Worm (Caenorhabditis elegans) whole organism, L2 larva: Measurements from ENCODE around the gene acdh-7.

Experiments
- C34F6.9 ChIP-seq: fragments of 150-350 bp; optimal IDR thresholded peaks from 2 replicates; lab custom pipeline; 2014; ENCODE audit warnings: missing biosample characterization, missing genetic modification characterization
- F13H6.1 ChIP-seq: sonication (generic microtip); optimal IDR thresholded peaks from 2 replicates; lab custom pipeline; 2016; ENCODE audit warnings: missing genetic modification characterization, missing compliant biosample characterization
- Y55F3AM.14 ChIP-seq: fragments of 200-800 bp; sonication (Bioruptor generic); optimal IDR thresholded peaks from 2 replicates; lab custom pipeline; 2018; ENCODE audit warnings: mild to moderate bottlenecking, missing genetic modification characterization, missing compliant biosample characterization
- ZK546.5 ChIP-seq: sonication (generic microtip); optimal IDR thresholded peaks from 2 replicates; lab custom pipeline; 2017; ENCODE audit warnings: missing biosample characterization, missing genetic modification characterization
- alr-1 ChIP-seq: fragments of 150-350 bp; optimal IDR thresholded peaks from 2 replicates; lab custom pipeline; 2014; ENCODE audit warnings: missing biosample characterization, missing genetic modification characterization
- aly-2 ChIP-seq: fragments of 150-350 bp; optimal IDR thresholded peaks from 2 replicates; lab custom pipeline; 2014; ENCODE audit warnings: missing biosample characterization, missing genetic modification characterization
- ama-1 ChIP-seq: fragments of 150-350 bp; optimal IDR thresholded peaks from 2 replicates; lab custom pipeline; 2018; ENCODE audit warnings: inconsistent platforms
- blmp-1 ChIP-seq: sonication (generic microtip); optimal IDR thresholded peaks from 2 replicates; lab custom pipeline; 2017; ENCODE audit warnings: missing genetic modification characterization, mild to moderate bottlenecking, missing compliant biosample characterization, antibody characterized with exemption, moderate library complexity; ENCODE audit not compliant: insufficient read depth
- ceh-16 ChIP-seq: fragments of 150-350 bp; optimal IDR thresholded peaks from 2 replicates; lab custom pipeline; 2014; ENCODE audit warnings: missing biosample characterization, missing genetic modification characterization
- ceh-82 ChIP-seq: fragments of 150-350 bp; optimal IDR thresholded peaks from 2 replicates; lab custom pipeline; 2014; ENCODE audit warnings: missing biosample characterization, missing genetic modification characterization
- crh-2 ChIP-seq: sonication (generic microtip); optimal IDR thresholded peaks from 2 replicates; lab custom pipeline; 2017; ENCODE audit warnings: missing biosample characterization, missing genetic modification characterization
- dmd-4 ChIP-seq: sonication (generic microtip); optimal IDR thresholded peaks from 2 replicates; lab custom pipeline; 2017; ENCODE audit warnings: missing biosample characterization, missing genetic modification characterization
- egl-27 ChIP-seq: sonication (generic microtip); optimal IDR thresholded peaks from 3 replicates; lab custom pipeline; 2017; ENCODE audit warnings: missing biosample characterization, missing genetic modification reagents, missing genetic modification characterization
- elt-1 ChIP-seq: fragments of 150-350 bp; optimal IDR thresholded peaks from 2 replicates; lab custom pipeline; 2014; ENCODE audit warnings: missing biosample characterization, missing genetic modification characterization
- elt-3 ChIP-seq: sonication (generic microtip); optimal IDR thresholded peaks from 2 replicates; lab custom pipeline; 2017; ENCODE audit warnings: missing biosample characterization, missing genetic modification characterization
- fos-1 ChIP-seq: fragments of 150-350 bp; optimal IDR thresholded peaks from 2 replicates; lab custom pipeline; 2014; ENCODE audit warnings: missing biosample characterization, missing genetic modification characterization
- gmeb-1 ChIP-seq: fragments of 150-350 bp; optimal IDR thresholded peaks from 2 replicates; lab custom pipeline; 2014; ENCODE audit warnings: missing biosample characterization, missing genetic modification characterization
- lin-11 ChIP-seq: fragments of 150-350 bp; sonication (generic microtip); optimal IDR thresholded peaks from 2 replicates; lab custom pipeline; 2014; ENCODE audit warnings: missing biosample characterization, missing genetic modification characterization, inconsistent platforms, mixed read lengths
- lin-13 ChIP-seq: fragments of 150-350 bp; optimal IDR thresholded peaks from 2 replicates; lab custom pipeline; 2014; ENCODE audit warnings: missing biosample characterization, missing genetic modification reagents, missing genetic modification characterization
- lin-39 ChIP-seq: fragments of 150-350 bp; optimal IDR thresholded peaks from 2 replicates; lab custom pipeline; 2014; ENCODE audit warnings: missing biosample characterization, missing genetic modification reagents, missing genetic modification characterization
- lsy-2 ChIP-seq, 2 experiments: fragments of 150-350 bp in 1 of 2; sonication (generic microtip) in 1 of 2; optimal IDR thresholded peaks; 2 replicates each; lab custom pipeline; 2014 to 2017; ENCODE audit warnings: missing biosample characterization in 2 of 2, missing genetic modification characterization in 2 of 2
- mab-5 ChIP-seq: fragments of 150-350 bp; optimal IDR thresholded peaks from 2 replicates; lab custom pipeline; 2014; ENCODE audit warnings: missing biosample characterization, missing genetic modification characterization
- mbf-1 ChIP-seq: sonication (generic microtip); optimal IDR thresholded peaks from 2 replicates; lab custom pipeline; 2017; ENCODE audit warnings: missing biosample characterization, missing genetic modification characterization
- nhr-11 ChIP-seq: fragments of 150-350 bp; optimal IDR thresholded peaks from 2 replicates; lab custom pipeline; 2014; ENCODE audit warnings: missing biosample characterization, missing genetic modification characterization
- nhr-12 ChIP-seq: fragments of 150-350 bp; optimal IDR thresholded peaks from 2 replicates; lab custom pipeline; 2014; ENCODE audit warnings: missing biosample characterization, missing genetic modification characterization
- nhr-129 ChIP-seq: fragments of 150-350 bp; optimal IDR thresholded peaks from 2 replicates; lab custom pipeline; 2014; ENCODE audit warnings: missing biosample characterization, missing genetic modification characterization
- nhr-21 ChIP-seq: fragments of 150-350 bp; optimal IDR thresholded peaks from 2 replicates; lab custom pipeline; 2014; ENCODE audit warnings: missing biosample characterization, missing genetic modification characterization
- nhr-23 ChIP-seq: fragments of 150-350 bp; optimal IDR thresholded peaks from 2 replicates; lab custom pipeline; 2014; ENCODE audit warnings: missing biosample characterization, missing genetic modification reagents, missing genetic modification characterization
- nhr-237 ChIP-seq: fragments of 150-350 bp; optimal IDR thresholded peaks from 2 replicates; lab custom pipeline; 2014; ENCODE audit warnings: missing biosample characterization, missing genetic modification characterization
- nhr-6 ChIP-seq: fragments of 150-350 bp; optimal IDR thresholded peaks from 2 replicates; lab custom pipeline; 2014; ENCODE audit warnings: missing biosample characterization, missing genetic modification characterization
- nhr-77 ChIP-seq: fragments of 150-350 bp; optimal IDR thresholded peaks from 2 replicates; lab custom pipeline; 2014; ENCODE audit warnings: missing biosample characterization, missing genetic modification characterization
- sem-4 ChIP-seq: fragments of 150-350 bp; optimal IDR thresholded peaks from 2 replicates; lab custom pipeline; 2014; ENCODE audit warnings: missing biosample characterization, missing genetic modification reagents, missing genetic modification characterization
- skn-1 ChIP-seq: sonication (generic microtip); optimal IDR thresholded peaks from 2 replicates; lab custom pipeline; 2017; ENCODE audit warnings: missing biosample characterization, missing genetic modification characterization
- sma-3 ChIP-seq: sonication (generic microtip); optimal IDR thresholded peaks from 2 replicates; lab custom pipeline; 2016; ENCODE audit warnings: missing genetic modification reagents, missing genetic modification characterization, missing compliant biosample characterization
- snpc-4 ChIP-seq: fragments of 150-350 bp; optimal IDR thresholded peaks from 2 replicates; lab custom pipeline; 2014; ENCODE audit warnings: missing biosample characterization, missing genetic modification characterization
- unc-39 ChIP-seq: fragments of 150-350 bp; optimal IDR thresholded peaks from 2 replicates; lab custom pipeline; 2014; ENCODE audit warnings: missing biosample characterization, missing genetic modification characterization
- unc-55 ChIP-seq: fragments of 150-350 bp; sonication (generic microtip); optimal IDR thresholded peaks from 3 replicates; lab custom pipeline; 2014; ENCODE audit warnings: missing biosample characterization, missing genetic modification reagents, missing genetic modification characterization
- zag-1 ChIP-seq: fragments of 150-350 bp; optimal IDR thresholded peaks from 2 replicates; lab custom pipeline; 2014; ENCODE audit warnings: missing biosample characterization, missing genetic modification characterization
- ztf-1 ChIP-seq: fragments of 200-800 bp; sonication (Bioruptor generic); conservative IDR thresholded peaks from 2 replicates; pipeline ENCODE4 v1.3.6; 2022; ENCODE audit warnings: missing genetic modification characterization, missing compliant biosample characterization
- ztf-11 ChIP-seq: sonication (generic microtip); optimal IDR thresholded peaks from 2 replicates; lab custom pipeline; 2017; ENCODE audit warnings: missing biosample characterization, missing genetic modification characterization
- ztf-4 ChIP-seq: fragments of 150-350 bp; optimal IDR thresholded peaks from 2 replicates; lab custom pipeline; 2014; ENCODE audit warnings: missing biosample characterization, missing genetic modification characterization

The acdh-7 gene

ce11 chrX:17203399-17203798 lies 13.5 kb downstream of the acdh-7 start:
- TF ChIP-seq nhr-237 (no peak), ztf-11 (tag; lab: Kevin White, UChicago) (no peak), unc-55 (GFP tag; lab: Kevin White, UChicago) (no peak), nhr-77 (tag; lab: Kevin White, UChicago) (no peak), ama-1 (lab: Kevin White, UChicago) (no peak), ceh-16 (tag; lab: Kevin White, UChicago) (no peak), snpc-4 (tag; lab: Kevin White, UChicago) (no peak), egl-27 (no peak), blmp-1 (tag; lab: Kevin White, UChicago) (no peak)

ce11 chrX:17197824-17198223 lies 19.1 kb downstream of the acdh-7 start:
- no peak for TF ChIP-seq ztf-4 (tag; lab: Kevin White, UChicago)
- peak; percentile 45 for TF ChIP-seq fos-1 (tag; lab: Kevin White, UChicago)

ce11 chrX:17195080-17195479 lies 21.8 kb downstream of the acdh-7 start, which contains the start of gene B0302.5:
Gene B0302.5, minus strand, starts transcription at chrX:17195137.
- TF ChIP-seq mbf-1 (tag; lab: Kevin White, UChicago), result no peak
- TF ChIP-seq snpc-4 (tag; lab: Kevin White, UChicago), result no peak
- TF ChIP-seq crh-2, result peak; percentile 12
- TF ChIP-seq skn-1, result peak; percentile 73
- no peak for TF ChIP-seq elt-3 (tag; lab: Kevin White, UChicago)
- TF ChIP-seq elt-1 (tag; lab: Kevin White, UChicago), result no peak
- TF ChIP-seq blmp-1 (tag; lab: Kevin White, UChicago), result no peak
- no peak for TF ChIP-seq unc-39 (tag; lab: Kevin White, UChicago)
- no peak for TF ChIP-seq sma-3 (GFP tag; lab: Kevin White, UChicago)
- TF ChIP-seq ama-1 (lab: Kevin White, UChicago), result no peak
- TF ChIP-seq fos-1 (tag; lab: Kevin White, UChicago), result peak; percentile 82
- TF ChIP-seq ztf-1 (GFP tag; lab: Robert Waterston, UW), result no peak
- no peak for TF ChIP-seq unc-55 (GFP tag; lab: Kevin White, UChicago)

- TF ChIP-seq fos-1 (tag; lab: Kevin White, UChicago) (peak; percentile 64), Y55F3AM.14 (GFP tag; lab: Kevin White, UChicago) (no peak), ceh-16 (tag; lab: Kevin White, UChicago) (no peak), gmeb-1 (tag; lab: Kevin White, UChicago) (no peak), nhr-23 (tag; lab: Kevin White, UChicago) (no peak), F13H6.1 (tag; lab: Kevin White, UChicago) (no peak), lin-13 (no peak), ceh-82 (tag; lab: Kevin White, UChicago) (no peak), nhr-77 (tag; lab: Kevin White, UChicago) (no peak)
Measured at ce11 chrX:17185696-17186430, 31.0 kb downstream of the acdh-7 start, which contains the start of gene sid-3. Gene sid-3, plus strand, starts transcription at chrX:17186380.

- TF ChIP-seq sem-4 (peak; percentile 35), lin-11 (peak; percentile 34), sma-3 (GFP tag; lab: Kevin White, UChicago) (no peak), unc-39 (tag; lab: Kevin White, UChicago) (no peak), C34F6.9 (tag; lab: Kevin White, UChicago) (peak; percentile 80), nhr-23 (tag; lab: Kevin White, UChicago) (no peak), fos-1 (tag; lab: Kevin White, UChicago) (peak; percentile 69), ama-1 (lab: Kevin White, UChicago) (no peak), ceh-16 (tag; lab: Kevin White, UChicago) (no peak), mbf-1 (tag; lab: Kevin White, UChicago) (no peak), gmeb-1 (tag; lab: Kevin White, UChicago) (peak; percentile 31), alr-1 (tag; lab: Kevin White, UChicago) (no peak), nhr-6 (tag; lab: Kevin White, UChicago) (no peak), nhr-129 (tag; lab: Kevin White, UChicago) (peak; percentile 90), mab-5 (tag; lab: Kevin White, UChicago) (no peak), nhr-11 (tag; lab: Kevin White, UChicago) (no peak), lin-39 (tag; lab: Kevin White, UChicago) (no peak), lsy-2 (tag; optimal IDR thresholded peaks at IDR 0.05; lab: Kevin White, UChicago) (peak; percentile 40 to 57), zag-1 (tag; lab: Kevin White, UChicago) (peak; percentile 65), nhr-77 (tag; lab: Kevin White, UChicago) (no peak), blmp-1 (tag; lab: Kevin White, UChicago) (peak; percentile 79), aly-2 (no peak), ZK546.5 (tag; lab: Kevin White, UChicago) (no peak), egl-27 (peak; percentile 59), ztf-4 (tag; lab: Kevin White, UChicago) (no peak), nhr-237 (no peak), ceh-82 (tag; lab: Kevin White, UChicago) (peak; percentile 28), elt-1 (tag; lab: Kevin White, UChicago) (no peak), snpc-4 (tag; lab: Kevin White, UChicago) (peak; percentile 44), dmd-4 (tag; lab: Kevin White, UChicago) (no peak), lin-13 (peak; percentile 53), nhr-21 (tag; lab: Kevin White, UChicago) (peak; percentile 37), nhr-12 (no peak), elt-3 (tag; lab: Kevin White, UChicago) (no peak)
Measured at ce11 chrX:17184363-17184762, 32.5 kb downstream of the acdh-7 start.
